Fruit fly (Drosophila melanogaster): Measurements from ENCODE around the gene CG15027.
A peak's percentile ranks its signal among the peaks of the same experiment; 100 is the strongest.

CG15027 gene

dm6 chrX:15078394-15078793, 7.2 kb downstream of the CG15027 start:
- no peak for TF ChIP-seq fd96Ca (GFP tag; IDR thresholded peaks at IDR 0.05)
- TF ChIP-seq gl (tag; optimal IDR thresholded peaks at IDR 0.05) = peak; percentile 46
- peak; percentile 12; the same call in 1 of the 2 replicates for TF ChIP-seq CG12605 (GFP tag; IDR thresholded peaks at IDR 0.05)
- TF ChIP-seq CG8301 (tag; optimal IDR thresholded peaks at IDR 0.05) = no peak
- no peak for TF ChIP-seq CG34367 (tag; optimal IDR thresholded peaks at IDR 0.05)
- TF ChIP-seq D1 (tag; optimal IDR thresholded peaks at IDR 0.05) = no peak
- no peak for TF ChIP-seq EcR (GFP tag; optimal IDR thresholded peaks at IDR 0.05)
- TF ChIP-seq CG9948 (tag; optimal IDR thresholded peaks at IDR 0.05) = no peak
- no peak for TF ChIP-seq CG14655 (GFP tag; optimal IDR thresholded peaks at IDR 0.05)
- no peak for TF ChIP-seq CG13204 (GFP tag; optimal IDR thresholded peaks at IDR 0.05)
- no peak for TF ChIP-seq Snoo (tag; optimal IDR thresholded peaks at IDR 0.05)
- TF ChIP-seq CG17806 (tag; optimal IDR thresholded peaks at IDR 0.05) = no peak
- TF ChIP-seq Pif1B (GFP tag; optimal IDR thresholded peaks at IDR 0.05) = no peak
- TF ChIP-seq rn (GFP tag; IDR thresholded peaks at IDR 0.05) = no peak
- no peak for TF ChIP-seq Pif1A (GFP tag; optimal IDR thresholded peaks at IDR 0.05)
- TF ChIP-seq CG8159 (tag; optimal IDR thresholded peaks at IDR 0.05) = peak; percentile 11
- TF ChIP-seq CG15710 (tag; optimal IDR thresholded peaks at IDR 0.05) = no peak
- TF ChIP-seq Ets98B (GFP tag; IDR thresholded peaks at IDR 0.05) = no peak
- TF ChIP-seq CG32121 (GFP tag; IDR thresholded peaks at IDR 0.05) = no peak
- no peak for TF ChIP-seq CG4496 (GFP tag; IDR thresholded peaks at IDR 0.05)

- TF ChIP-seq CG12605 (GFP tag; IDR thresholded peaks at IDR 0.05) (peak; percentile 26; the same call in 1 of the 2 replicates), CG10348 (GFP tag; IDR thresholded peaks at IDR 0.05) (no peak), CG34367 (tag; optimal IDR thresholded peaks at IDR 0.05) (no peak), Pif1A (GFP tag; optimal IDR thresholded peaks at IDR 0.05) (no peak), gl (tag; optimal IDR thresholded peaks at IDR 0.05) (peak; percentile 29), Ets98B (GFP tag; IDR thresholded peaks at IDR 0.05) (peak; percentile 26; the same call in 1 of the 2 replicates)
These were observed 8.0 kb downstream of the CG15027 start for dm6 chrX:15077576-15078136.

- TF ChIP-seq rn (GFP tag; IDR thresholded peaks at IDR 0.05) (no peak), D1 (tag; optimal IDR thresholded peaks at IDR 0.05) (no peak), CG8301 (tag; optimal IDR thresholded peaks at IDR 0.05) (no peak), CG8159 (tag; optimal IDR thresholded peaks at IDR 0.05) (no peak), fd96Ca (GFP tag; IDR thresholded peaks at IDR 0.05) (no peak), CG17806 (tag; optimal IDR thresholded peaks at IDR 0.05) (no peak), CG4496 (GFP tag; IDR thresholded peaks at IDR 0.05) (no peak)
These were observed 9.0 kb downstream of the CG15027 start for dm6 chrX:15076606-15077005.

dm6 chrX:15076038-15076575, 9.5 kb downstream of the CG15027 start, which contains the start of gene Lsd-2:
Lsd-2 (minus strand) TSS chrX:15076220.
- TF ChIP-seq CG14655 (GFP tag; optimal IDR thresholded peaks at IDR 0.05) (peak; percentile 40), CG4496 (GFP tag; IDR thresholded peaks at IDR 0.05) (peak; percentile 53; the same call in 2 of the 3 replicates), Ets98B (GFP tag; IDR thresholded peaks at IDR 0.05) (peak; percentile 51), Pif1B (GFP tag; optimal IDR thresholded peaks at IDR 0.05) (peak; percentile 37), rn (GFP tag; IDR thresholded peaks at IDR 0.05) (no peak), CG32121 (GFP tag; IDR thresholded peaks at IDR 0.05) (0 out of 2 replicates have a peak, but pooled peaks have one; percentile 18), fd96Ca (GFP tag; IDR thresholded peaks at IDR 0.05) (peak; percentile 50; the same call in 1 of the 3 replicates), Snoo (tag; optimal IDR thresholded peaks at IDR 0.05) (peak; percentile 12), CG15710 (tag; optimal IDR thresholded peaks at IDR 0.05) (peak; percentile 9), Pif1A (GFP tag; optimal IDR thresholded peaks at IDR 0.05) (no peak), CG34367 (tag; optimal IDR thresholded peaks at IDR 0.05) (peak; percentile 30), CG12605 (GFP tag; IDR thresholded peaks at IDR 0.05) (peak; percentile 50; the same call in 1 of the 2 replicates), CG8301 (tag; optimal IDR thresholded peaks at IDR 0.05) (no peak), EcR (GFP tag; optimal IDR thresholded peaks at IDR 0.05) (no peak), CG8159 (tag; optimal IDR thresholded peaks at IDR 0.05) (peak; percentile 42), CG13204 (GFP tag; optimal IDR thresholded peaks at IDR 0.05) (peak; percentile 4), gl (tag; optimal IDR thresholded peaks at IDR 0.05) (peak; percentile 31), CG17806 (tag; optimal IDR thresholded peaks at IDR 0.05) (peak; percentile 10)

- TF ChIP-seq EcR (GFP tag; optimal IDR thresholded peaks at IDR 0.05) (peak; percentile 76), CG32121 (GFP tag; IDR thresholded peaks at IDR 0.05) (no peak)
These were observed 10.1 kb downstream of the CG15027 start for dm6 chrX:15075485-15076037.

- peak; percentile 74 for TF ChIP-seq CG9948 (tag; optimal IDR thresholded peaks at IDR 0.05)
- TF ChIP-seq EcR (GFP tag; optimal IDR thresholded peaks at IDR 0.05) = peak; percentile 51
- peak; percentile 69 for TF ChIP-seq CG12605 (GFP tag; IDR thresholded peaks at IDR 0.05)
- TF ChIP-seq D1 (tag; optimal IDR thresholded peaks at IDR 0.05) = peak; percentile 61
- TF ChIP-seq CG32121 (GFP tag; IDR thresholded peaks at IDR 0.05) = peak; percentile 92
- peak; percentile 84 for TF ChIP-seq CG8159 (tag; optimal IDR thresholded peaks at IDR 0.05)
- peak; percentile 81 for TF ChIP-seq CG13204 (GFP tag; optimal IDR thresholded peaks at IDR 0.05)
- peak; percentile 62 for TF ChIP-seq CG17806 (tag; optimal IDR thresholded peaks at IDR 0.05)
- peak; percentile 82 for TF ChIP-seq CG34367 (tag; optimal IDR thresholded peaks at IDR 0.05)
- TF ChIP-seq Pif1A (GFP tag; optimal IDR thresholded peaks at IDR 0.05) = peak; percentile 90
- peak; percentile 71 for TF ChIP-seq Snoo (tag; optimal IDR thresholded peaks at IDR 0.05)
- TF ChIP-seq CG14655 (GFP tag; optimal IDR thresholded peaks at IDR 0.05) = peak; percentile 91
- peak; percentile 88 for TF ChIP-seq gl (tag; optimal IDR thresholded peaks at IDR 0.05)
- TF ChIP-seq CG15710 (tag; optimal IDR thresholded peaks at IDR 0.05) = peak; percentile 81
- TF ChIP-seq Ets98B (GFP tag; IDR thresholded peaks at IDR 0.05) = peak; percentile 87
- no peak; the same call in 1 of the 2 replicates for TF ChIP-seq CG10348 (GFP tag; IDR thresholded peaks at IDR 0.05)
- TF ChIP-seq Pif1B (GFP tag; optimal IDR thresholded peaks at IDR 0.05) = peak; percentile 79
- peak; percentile 88 for TF ChIP-seq CG8301 (tag; optimal IDR thresholded peaks at IDR 0.05)
- peak; percentile 67 for TF ChIP-seq rn (GFP tag; IDR thresholded peaks at IDR 0.05)
- peak; percentile 91 for TF ChIP-seq CG4496 (GFP tag; IDR thresholded peaks at IDR 0.05)
- peak; percentile 91 for TF ChIP-seq fd96Ca (GFP tag; IDR thresholded peaks at IDR 0.05)
These were observed 10.8 kb downstream of the CG15027 start for dm6 chrX:15074646-15075351.
